Worm (Caenorhabditis elegans) whole organism, L2 larva: Measurements from ENCODE around the gene ZK622.4.

Experiments
- aly-2 ChIP-seq: fragments of 150-350 bp; optimal IDR thresholded peaks from 2 replicates; lab custom pipeline; 2014; ENCODE audit warnings: missing biosample characterization, missing genetic modification characterization
- lin-13 ChIP-seq: fragments of 150-350 bp; optimal IDR thresholded peaks from 2 replicates; lab custom pipeline; 2014; ENCODE audit warnings: missing biosample characterization, missing genetic modification reagents, missing genetic modification characterization
- lin-39 ChIP-seq: fragments of 150-350 bp; optimal IDR thresholded peaks from 2 replicates; lab custom pipeline; 2014; ENCODE audit warnings: missing biosample characterization, missing genetic modification reagents, missing genetic modification characterization
- nhr-11 ChIP-seq: fragments of 150-350 bp; optimal IDR thresholded peaks from 2 replicates; lab custom pipeline; 2014; ENCODE audit warnings: missing biosample characterization, missing genetic modification characterization
- nhr-237 ChIP-seq: fragments of 150-350 bp; optimal IDR thresholded peaks from 2 replicates; lab custom pipeline; 2014; ENCODE audit warnings: missing biosample characterization, missing genetic modification characterization
- nhr-25 ChIP-seq: fragments of 150-350 bp; sonication (generic microtip); optimal IDR thresholded peaks from 3 replicates; lab custom pipeline; 2014; ENCODE audit warnings: missing biosample characterization, missing genetic modification characterization
- snpc-4 ChIP-seq: fragments of 150-350 bp; optimal IDR thresholded peaks from 2 replicates; lab custom pipeline; 2014; ENCODE audit warnings: missing biosample characterization, missing genetic modification characterization
- ztf-11 ChIP-seq: sonication (generic microtip); optimal IDR thresholded peaks from 2 replicates; lab custom pipeline; 2017; ENCODE audit warnings: missing biosample characterization, missing genetic modification characterization

ce11 chrII:5335370-5336034 lies 43.0 kb downstream of the ZK622.4 start:
- TF ChIP-seq nhr-11 (tag; lab: Kevin White, UChicago): no peak
- no peak for TF ChIP-seq lin-39 (tag; lab: Kevin White, UChicago)
- TF ChIP-seq nhr-237: no peak
- TF ChIP-seq lin-13 (GFP tag; lab: Kevin White, UChicago): no peak
- TF ChIP-seq ztf-11 (tag; lab: Kevin White, UChicago): no peak
- no peak for TF ChIP-seq nhr-25
- no peak for TF ChIP-seq aly-2
- no peak for TF ChIP-seq snpc-4 (tag; lab: Kevin White, UChicago)
